Worm (Caenorhabditis elegans): ENCODE measurements around the gene cyp-13A5.

The cyp-13A5 gene

DNA sequence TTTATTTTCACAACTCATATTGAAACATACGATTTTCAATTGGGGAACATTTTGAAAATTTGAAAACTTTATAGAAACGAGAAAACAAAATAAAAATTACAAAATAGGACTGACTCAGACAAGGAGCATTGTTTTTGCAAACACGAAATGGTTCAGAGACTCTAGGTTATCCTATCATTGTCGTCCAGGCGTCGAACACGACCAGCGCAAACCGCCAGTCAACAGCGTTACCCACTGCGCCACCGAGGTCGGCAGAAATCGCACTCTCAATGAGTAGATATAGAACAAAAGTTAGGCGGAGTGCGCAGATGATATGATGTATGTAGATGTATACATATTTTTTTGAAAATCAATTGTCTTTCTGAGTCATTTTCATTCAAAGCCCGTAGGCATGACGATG lies 25.5 kb downstream of the cyp-13A5 start (continued):
- TF ChIP-seq skn-1 (tag; optimal IDR thresholded peaks at IDR 0.05) (no peak), lir-3 (tag; optimal IDR thresholded peaks at IDR 0.05) (peak; percentile 36), nhr-237 (tag; optimal IDR thresholded peaks at IDR 0.05) (no peak), D1046.2 (GFP tag; IDR thresholded peaks at IDR 0.05) (peak; percentile 86; the same call in 1 of the 2 replicates), egl-43 (GFP tag; IDR thresholded peaks at IDR 0.05) (no peak), ZK546.5 (tag; optimal IDR thresholded peaks at IDR 0.05) (no peak), tra-1 (GFP tag; IDR thresholded peaks at IDR 0.05) (peak; percentile 85), F44E2.7 (GFP tag; IDR thresholded peaks at IDR 0.05) (0 out of 2 replicates have a peak, but pooled peaks have one; percentile 49), nhr-41 (GFP tag; IDR thresholded peaks at IDR 0.05) (peak; percentile 88; the same call in 1 of the 2 replicates), lsy-2 (tag; optimal IDR thresholded peaks at IDR 0.05) (peak in 1 of 2 experiments; percentile 66), lin-39 (tag; optimal IDR thresholded peaks at IDR 0.05) (no peak), hlh-30 (tag; optimal IDR thresholded peaks at IDR 0.05; ENCODE audit: insufficient read depth) (peak; percentile 30), rbr-2 (tag; optimal IDR thresholded peaks at IDR 0.05) (peak; percentile 82), mep-1 (tag; optimal IDR thresholded peaks at IDR 0.05) (peak; percentile 63), lin-15B (tag; optimal IDR thresholded peaks at IDR 0.05) (no peak), spr-3 (GFP tag; optimal IDR thresholded peaks at IDR 0.05) (peak; percentile 54), lim-7 (GFP tag; IDR thresholded peaks at IDR 0.05) (peak; percentile 95), lin-38 (GFP tag; IDR thresholded peaks at IDR 0.05) (peak; percentile 77), ctbp-1 (GFP tag; IDR thresholded peaks at IDR 0.05) (peak; percentile 78), ceh-62 (tag; optimal IDR thresholded peaks at IDR 0.05) (no peak), nhr-6 (tag; optimal IDR thresholded peaks at IDR 0.05) (peak; percentile 18), dmd-6 (GFP tag; IDR thresholded peaks at IDR 0.05) (peak; percentile 67), lin-29 (GFP tag; IDR thresholded peaks at IDR 0.05) (no peak), madf-5 (GFP tag; IDR thresholded peaks at IDR 0.05) (peak; percentile 66 to 77; a peak in 2 of 4 replicates), nhr-10 (tag; optimal IDR thresholded peaks at IDR 0.05) (no peak), snpc-1.2 (GFP tag; IDR thresholded peaks at IDR 0.05) (peak; percentile 87), arid-1 (GFP tag; conservative IDR thresholded peaks at IDR 0.05) (no peak; the same call in 1 of the 2 replicates), aly-2 (tag; optimal IDR thresholded peaks at IDR 0.05) (no peak), ceh-32 (tag; optimal IDR thresholded peaks at IDR 0.05; ENCODE audit: poor library complexity) (no peak), php-3 (GFP tag; IDR thresholded peaks at IDR 0.05) (no peak; the same call in none of the 2 replicates), hif-1 (tag; optimal IDR thresholded peaks at IDR 0.05) (peak in 1 of 2 experiments; percentile 41), ceh-44 (GFP tag; IDR thresholded peaks at IDR 0.05) (peak; percentile 87; the same call in 1 of the 2 replicates), nhr-77 (tag; optimal IDR thresholded peaks at IDR 0.05) (no peak), ztf-11 (tag; optimal IDR thresholded peaks at IDR 0.05) (no peak), fos-1 (tag; optimal IDR thresholded peaks at IDR 0.05) (no peak), mdl-1 (tag; optimal IDR thresholded peaks at IDR 0.05) (no peak), lin-1 (GFP tag; IDR thresholded peaks at IDR 0.05) (peak; percentile 86), mdt-29 (GFP tag; IDR thresholded peaks at IDR 0.05) (peak; percentile 73), mes-2 (tag; optimal IDR thresholded peaks at IDR 0.05; ENCODE audit: poor library complexity, severe bottlenecking) (no peak), ces-1 (GFP tag; optimal IDR thresholded peaks at IDR 0.05) (no peak), nhr-111 (GFP tag; optimal IDR thresholded peaks at IDR 0.05) (peak; percentile 29), daf-8 (GFP tag; IDR thresholded peaks at IDR 0.05) (no peak), ama-1 (optimal IDR thresholded peaks at IDR 0.05) (no peak), hmg-1.1 (GFP tag; IDR thresholded peaks at IDR 0.05) (peak; percentile 89), ceh-20 (GFP tag; IDR thresholded peaks at IDR 0.05) (peak; percentile 81), daf-19 (GFP tag; conservative IDR thresholded peaks at IDR 0.05) (0 out of 2 replicates have a peak, but pooled peaks have one; percentile 23), zfp-3 (GFP tag; conservative IDR thresholded peaks at IDR 0.05) (no peak), nhr-48 (tag; optimal IDR thresholded peaks at IDR 0.05) (peak; percentile 32), pha-4 (GFP tag; IDR thresholded peaks at IDR 0.05) (peak; percentile 86), pha-4 (tag; optimal IDR thresholded peaks at IDR 0.05) (no peak), nhr-25 (tag; optimal IDR thresholded peaks at IDR 0.05; ENCODE audit: borderline replicate concordance, insufficient read depth) (peak; percentile 19)

Measured in whole organism, L4 larva.